Worm (Caenorhabditis elegans) whole organism, L1 larva: ENCODE measurements around the gene cone-1.

Source experiments
- alr-1 ChIP-seq: fragments of 200-800 bp; sonication (Bioruptor generic); optimal IDR thresholded peaks from 2 replicates; lab custom pipeline; 2018; ENCODE audit warnings: borderline replicate concordance, mild to moderate bottlenecking, missing genetic modification characterization, missing compliant biosample characterization
- efl-1 ChIP-seq, 4 experiments: fragments of 150-350 bp; optimal IDR thresholded peaks in 3 of 4; peaks in 1 of 4; 1 replicate in 1 of 4; 2 replicates in 3 of 4; lab custom pipeline; 2014; ENCODE audit warnings: missing biosample characterization in 2 of 4, missing genetic modification characterization in 2 of 4, missing genetic modification reagents in 2 of 4
- elt-2 ChIP-seq: sonication (generic microtip); optimal IDR thresholded peaks from 2 replicates; lab custom pipeline; 2016; ENCODE audit warnings: missing genetic modification characterization, mild to moderate bottlenecking, inconsistent platforms, missing compliant biosample characterization, missing genetic modification reagents
- grh-1 ChIP-seq: fragments of 200-800 bp; sonication (Bioruptor generic); IDR thresholded peaks from 2 replicates; pipeline ENCODE4 v1.3.6; 2022; ENCODE audit warnings: missing genetic modification reagents, missing genetic modification characterization, missing compliant biosample characterization
- jun-1 ChIP-seq: fragments of 150-350 bp; optimal IDR thresholded peaks from 2 replicates; lab custom pipeline; 2014; ENCODE audit warnings: missing biosample characterization, missing genetic modification reagents, missing genetic modification characterization
- lin-15B ChIP-seq: fragments of 150-350 bp; sonication (generic microtip); optimal IDR thresholded peaks from 3 replicates; lab custom pipeline; 2014; ENCODE audit warnings: missing biosample characterization, missing genetic modification characterization
- lir-3 ChIP-seq: sonication (generic microtip); optimal IDR thresholded peaks from 2 replicates; lab custom pipeline; 2016; ENCODE audit warnings: mild to moderate bottlenecking, missing genetic modification characterization, moderate library complexity, missing compliant biosample characterization; ENCODE audit not compliant: poor library complexity
- lsy-2 ChIP-seq, 2 experiments: fragments of 150-350 bp; optimal IDR thresholded peaks; 2 replicates each; lab custom pipeline; 2014; ENCODE audit warnings: missing biosample characterization in 2 of 2, missing genetic modification characterization in 2 of 2
- mdl-1 ChIP-seq, 2 experiments: fragments of 150-350 bp; optimal IDR thresholded peaks; 2 replicates each; lab custom pipeline; 2014 to 2017; ENCODE audit warnings: missing biosample characterization in 2 of 2, missing genetic modification characterization in 2 of 2, inconsistent platforms in 1 of 2
- nhr-237 ChIP-seq: fragments of 150-350 bp; optimal IDR thresholded peaks from 2 replicates; lab custom pipeline; 2014; ENCODE audit warnings: missing biosample characterization, missing genetic modification characterization
- nhr-76 ChIP-seq: sonication (generic microtip); optimal IDR thresholded peaks from 2 replicates; lab custom pipeline; 2017; ENCODE audit warnings: missing biosample characterization, missing genetic modification characterization
- skn-1 ChIP-seq: fragments of 150-350 bp; optimal IDR thresholded peaks from 2 replicates; lab custom pipeline; 2014; ENCODE audit warnings: missing biosample characterization, missing genetic modification characterization
- sptf-1 ChIP-seq: fragments of 150-350 bp; optimal IDR thresholded peaks from 2 replicates; lab custom pipeline; 2014; ENCODE audit warnings: missing biosample characterization, missing genetic modification characterization
- zag-1 ChIP-seq: fragments of 150-350 bp; optimal IDR thresholded peaks from 2 replicates; lab custom pipeline; 2014; ENCODE audit warnings: missing biosample characterization, missing genetic modification characterization

- TF ChIP-seq lir-3 (no peak), skn-1 (no peak), alr-1 (tag; lab: Kevin White, UChicago) (no peak), mdl-1 (tag; optimal IDR thresholded peaks at IDR 0.05; lab: Kevin White, UChicago) (no peak), grh-1 (GFP tag; lab: Robert Waterston, UW) (no peak), jun-1 (tag; lab: Kevin White, UChicago) (no peak), lin-15B (tag; lab: Kevin White, UChicago) (no peak), zag-1 (tag; lab: Kevin White, UChicago) (no peak), elt-2 (no peak), sptf-1 (tag; lab: Kevin White, UChicago) (no peak), lsy-2 (tag; optimal IDR thresholded peaks at IDR 0.05; lab: Kevin White, UChicago) (no peak), nhr-237 (tag; lab: Kevin White, UChicago) (no peak), nhr-76 (no peak), efl-1 (optimal IDR thresholded peaks at IDR 0.05; lab: Kevin White, UChicago) (no peak), efl-1 (GFP tag; optimal IDR thresholded peaks at IDR 0.05 in 1 of 2; lab: Kevin White, UChicago) (no peak)
Measured at ce11 chrIII:2577982-2578381, 47.6 kb downstream of the cone-1 start.
